Fruit fly (Drosophila melanogaster) whole organism, pupa: ENCODE measurements around the gene CG8907.

Experiments
- CG4496 ChIP-seq: fragments of 200-800 bp; sonication (Bioruptor generic); IDR thresholded peaks from 3 replicates; pipeline ENCODE4 v1.3.6; 2022; ENCODE audit warnings: missing biosample characterization, missing genetic modification characterization
- CG9948 ChIP-seq: fragments of 200-800 bp; sonication (Bioruptor generic); optimal IDR thresholded peaks from 2 replicates; lab custom pipeline; 2018; ENCODE audit warnings: missing biosample characterization, mild to moderate bottlenecking, missing genetic modification characterization, moderate library complexity
- EcR ChIP-seq: fragments of 200-800 bp; sonication (Bioruptor generic); optimal IDR thresholded peaks from 3 replicates; lab custom pipeline; 2019; ENCODE audit warnings: missing biosample characterization, missing genetic modification characterization, mild to moderate bottlenecking, moderate library complexity, missing genetic modification reagents

- TF ChIP-seq EcR (GFP tag; lab: Kevin White, UChicago) (no peak), CG9948 (tag; lab: Kevin White, UChicago) (peak; percentile 62), CG4496 (GFP tag; lab: Robert Waterston, UW) (peak; percentile 43)
Measured at dm6 chr3R:17056905-17057251, 48.8 kb downstream of the CG8907 start.
